Worm (Caenorhabditis elegans): Measurements from ENCODE around the gene catp-5.

The catp-5 gene

DNA sequence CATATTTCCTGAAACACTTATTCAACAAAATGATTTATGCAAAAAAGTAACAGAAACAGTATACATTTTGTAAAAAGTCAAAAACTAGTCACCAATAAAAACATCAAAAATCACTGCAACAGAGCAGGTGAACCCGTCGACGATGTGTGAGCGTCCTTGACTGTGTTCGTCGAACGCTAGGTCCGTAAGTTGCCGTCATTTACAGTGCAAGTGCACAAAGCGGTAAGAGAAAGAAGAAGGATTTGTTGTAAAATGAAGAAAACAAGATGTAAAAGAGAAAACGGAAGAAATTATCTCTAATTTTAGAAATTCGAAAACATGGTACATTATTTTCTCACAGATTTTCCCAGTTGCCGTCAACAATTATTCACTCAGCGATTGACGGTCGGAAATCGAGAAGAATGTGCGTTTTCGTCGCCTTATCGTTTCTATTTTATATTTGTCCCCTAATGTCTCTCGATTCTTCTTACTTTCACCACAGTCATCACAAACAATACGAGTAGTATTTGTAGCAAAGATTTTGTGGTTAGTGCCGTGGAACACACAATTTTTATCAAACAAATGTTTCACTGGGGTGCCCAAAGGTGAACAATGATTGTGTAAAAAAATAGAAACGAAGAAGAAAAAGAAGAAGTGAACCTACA lies 9.3 kb downstream of the catp-5 start:
- no peak for TF ChIP-seq ceh-82 (tag; optimal IDR thresholded peaks at IDR 0.05)
- no peak for TF ChIP-seq nhr-237 (tag; optimal IDR thresholded peaks at IDR 0.05)
- TF ChIP-seq sox-4 (tag; optimal IDR thresholded peaks at IDR 0.05) = no peak
- no peak for TF ChIP-seq hlh-17 (GFP tag; optimal IDR thresholded peaks at IDR 0.05; ENCODE audit: borderline replicate concordance)
- TF ChIP-seq mab-9 (GFP tag; IDR thresholded peaks at IDR 0.05) = no peak
- no peak for TF ChIP-seq lin-13 (GFP tag; optimal IDR thresholded peaks at IDR 0.05)
- TF ChIP-seq C16A3.4 (tag; optimal IDR thresholded peaks at IDR 0.05) = no peak
- TF ChIP-seq xbp-1 (tag; optimal IDR thresholded peaks at IDR 0.05) = no peak
- TF ChIP-seq isw-1 (GFP tag; IDR thresholded peaks at IDR 0.05) = no peak
- TF ChIP-seq elt-3 (tag; optimal IDR thresholded peaks at IDR 0.05) = peak in 2 of 6 experiments; percentile 4 to 78
- TF ChIP-seq elt-2 (tag; optimal IDR thresholded peaks at IDR 0.05) = peak; percentile 16
- TF ChIP-seq dsc-1 (tag; optimal IDR thresholded peaks at IDR 0.05) = no peak
- no peak for TF ChIP-seq ceh-63 (GFP tag; optimal IDR thresholded peaks at IDR 0.05)
- peak in 1 of 3 experiments; percentile 2 for TF ChIP-seq dpl-1 (GFP tag; optimal IDR thresholded peaks at IDR 0.05)
- TF ChIP-seq snpc-4 (tag; optimal IDR thresholded peaks at IDR 0.05) = no peak
- no peak for TF ChIP-seq mef-2 (tag; optimal IDR thresholded peaks at IDR 0.05)
- TF ChIP-seq mdl-1 (tag; optimal IDR thresholded peaks at IDR 0.05) = no peak
- no peak for TF ChIP-seq fos-1 (tag; optimal IDR thresholded peaks at IDR 0.05)
- TF ChIP-seq fkh-4 (tag; optimal IDR thresholded peaks at IDR 0.05; ENCODE audit: borderline replicate concordance) = no peak
- TF ChIP-seq swsn-7 (tag; optimal IDR thresholded peaks at IDR 0.05) = peak; percentile 9
- no peak for TF ChIP-seq lir-3 (tag; optimal IDR thresholded peaks at IDR 0.05; ENCODE audit: poor library complexity)
- peak in 1 of 2 experiments; percentile 15 for TF ChIP-seq lin-35 (GFP tag; optimal IDR thresholded peaks at IDR 0.05)
- no peak for TF ChIP-seq fkh-10 (GFP tag; optimal IDR thresholded peaks at IDR 0.05)
- TF ChIP-seq nhr-85 (tag) = no peak
- no peak for TF ChIP-seq C04F5.9 (tag; optimal IDR thresholded peaks at IDR 0.05)
- TF ChIP-seq unc-130 (tag; optimal IDR thresholded peaks at IDR 0.05) = no peak
- TF ChIP-seq irx-1 (tag; optimal IDR thresholded peaks at IDR 0.05) = no peak
- no peak for TF ChIP-seq pag-3 (tag; optimal IDR thresholded peaks at IDR 0.05; ENCODE audit: borderline replicate concordance, insufficient read depth)
- no peak; the same call in 1 of the 2 replicates for TF ChIP-seq nhr-19 (GFP tag; conservative IDR thresholded peaks at IDR 0.05)
- no peak for TF ChIP-seq nhr-47 (tag; optimal IDR thresholded peaks at IDR 0.05)
- TF ChIP-seq vab-15 (tag; optimal IDR thresholded peaks at IDR 0.05) = no peak
- TF ChIP-seq egl-27 (tag; optimal IDR thresholded peaks at IDR 0.05) = no peak
- TF ChIP-seq grh-1 (GFP tag; IDR thresholded peaks at IDR 0.05) = peak; percentile 17; the same call in 1 of the 2 replicates
- no peak for TF ChIP-seq zip-4 (GFP tag; optimal IDR thresholded peaks at IDR 0.05)
- no peak for TF ChIP-seq ceh-8 (GFP tag; optimal IDR thresholded peaks at IDR 0.05)
- no peak for TF ChIP-seq alr-1 (tag; optimal IDR thresholded peaks at IDR 0.05; ENCODE audit: borderline replicate concordance)
- no peak for TF ChIP-seq unc-62 (GFP tag; optimal IDR thresholded peaks at IDR 0.05)
- no peak for TF ChIP-seq Y116A8C.19 (tag; optimal IDR thresholded peaks at IDR 0.05; ENCODE audit: borderline replicate concordance)
- TF ChIP-seq lin-39 (tag; optimal IDR thresholded peaks at IDR 0.05) = no peak
- TF ChIP-seq ces-1 (GFP tag; optimal IDR thresholded peaks at IDR 0.05) = no peak
- no peak for TF ChIP-seq ets-5 (GFP tag; IDR thresholded peaks at IDR 0.05)
- no peak for TF ChIP-seq zag-1 (tag; optimal IDR thresholded peaks at IDR 0.05)
- no peak for TF ChIP-seq pqm-1 (tag; optimal IDR thresholded peaks at IDR 0.05)
- no peak for TF ChIP-seq unc-30 (tag; optimal IDR thresholded peaks at IDR 0.05)
- TF ChIP-seq fkh-8 (tag; optimal IDR thresholded peaks at IDR 0.05) = no peak
- TF ChIP-seq egl-13 (tag; optimal IDR thresholded peaks at IDR 0.05) = no peak
- TF ChIP-seq ceh-88 (GFP tag; IDR thresholded peaks at IDR 0.05) = no peak
- no peak for TF ChIP-seq hpl-2 (GFP tag; optimal IDR thresholded peaks at IDR 0.05)
- TF ChIP-seq unc-86 (tag; optimal IDR thresholded peaks at IDR 0.05) = no peak
- TF ChIP-seq mep-1 (tag; optimal IDR thresholded peaks at IDR 0.05) = peak; percentile 65
- TF ChIP-seq C34B4.2 (tag; optimal IDR thresholded peaks at IDR 0.05) = no peak
- no peak for TF ChIP-seq ama-1 (optimal IDR thresholded peaks at IDR 0.05)

Measured in whole organism, L1 larva.